Fruit fly (Drosophila melanogaster): ENCODE results near the gene SA1.
A peak's percentile ranks its signal among the peaks of the same experiment; 100 is the strongest.

- TF ChIP-seq CTCF (optimal IDR thresholded peaks at IDR 0.05), result peak; percentile 2 to 24
- TF ChIP-seq CG8478 (optimal IDR thresholded peaks at IDR 0.05), result no peak
These were observed 29.4 kb upstream of the SA1 start, which contains the start of gene Hrb27C for dm6 chr2L:6920661-6921359.
